Worm (Caenorhabditis elegans): ENCODE results near the gene cyp-35B1.

Gene cyp-35B1

DNA sequence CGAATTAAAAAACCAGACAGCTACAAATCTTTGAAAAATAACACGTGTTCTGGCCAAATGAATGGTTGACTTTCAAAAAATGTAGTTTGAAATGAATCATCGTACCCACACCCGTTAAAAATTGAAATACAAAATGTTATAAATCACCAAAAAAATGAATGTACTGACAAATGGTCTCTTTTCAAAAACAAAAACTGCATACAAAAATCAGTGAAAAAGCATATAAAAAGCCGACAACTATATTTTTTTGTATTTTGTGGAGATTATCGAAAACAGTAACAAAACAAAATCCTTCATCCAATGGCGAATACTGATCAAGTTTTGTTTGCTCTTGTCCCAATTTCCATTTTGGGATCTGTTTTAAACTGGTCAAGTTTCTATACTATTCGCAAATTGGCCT, 19.5 kb upstream of the cyp-35B1 start, which contains the start of gene srx-66:
srx-66 (plus strand) TSS at position 301 of the 400 bp plus-strand sequence.
- no peak for TF ChIP-seq dao-5 (tag; optimal IDR thresholded peaks at IDR 0.05)
- no peak for TF ChIP-seq W03F9.2 (tag; optimal IDR thresholded peaks at IDR 0.05)
- no peak for TF ChIP-seq him-1 (tag; optimal IDR thresholded peaks at IDR 0.05)

- no peak for TF ChIP-seq dao-5 (tag; optimal IDR thresholded peaks at IDR 0.05)
- TF ChIP-seq W03F9.2 (tag; optimal IDR thresholded peaks at IDR 0.05), result no peak
- no peak for TF ChIP-seq him-1 (tag; optimal IDR thresholded peaks at IDR 0.05)
Observed at ce11 chrV:3921635-3922034, 17.2 kb upstream of the cyp-35B1 start, which contains the start of gene srx-65. Gene srx-65, plus strand, starts transcription at chrV:3921935.

DNA sequence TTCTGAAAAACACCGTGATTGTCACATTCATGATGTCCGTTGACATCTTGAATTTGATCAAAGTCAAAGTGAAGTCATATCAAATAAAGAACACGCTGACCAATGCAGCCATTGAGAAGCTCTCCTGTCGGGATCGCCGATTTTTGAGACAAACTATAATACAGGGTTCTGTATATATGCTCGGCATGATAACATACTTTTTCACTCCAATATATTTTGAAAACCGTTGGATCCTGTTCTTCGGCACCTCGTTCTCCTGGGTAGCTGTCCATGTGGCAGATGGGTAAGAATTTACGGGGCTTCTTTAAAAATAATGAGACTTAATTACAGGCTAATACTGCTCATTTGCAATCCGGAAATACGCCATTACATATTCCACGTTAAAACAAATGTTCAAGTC, 16.3 kb upstream of the cyp-35B1 start:
- no peak for TF ChIP-seq W03F9.2 (tag; optimal IDR thresholded peaks at IDR 0.05)
- TF ChIP-seq dao-5 (tag; optimal IDR thresholded peaks at IDR 0.05), result no peak
- no peak for TF ChIP-seq him-1 (tag; optimal IDR thresholded peaks at IDR 0.05)

DNA sequence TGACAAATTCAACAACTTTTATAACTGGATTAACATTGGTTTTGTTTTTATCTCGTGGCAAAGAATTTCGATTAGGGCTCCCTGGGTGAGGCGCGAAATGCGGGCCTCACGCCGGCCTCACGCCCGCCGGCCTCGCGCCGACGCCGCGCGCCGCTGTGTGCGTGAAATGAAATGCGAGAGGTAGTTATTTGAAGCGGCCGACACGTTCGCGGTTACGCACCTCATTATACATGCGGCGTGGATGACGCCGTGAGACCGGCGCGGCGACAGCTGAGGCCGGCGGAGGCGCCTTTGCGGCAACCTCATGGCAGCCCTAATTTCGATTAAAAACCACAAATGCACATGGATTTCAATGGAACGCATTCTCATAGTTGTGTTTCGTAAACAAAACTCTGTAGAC, 11.3 kb upstream of the cyp-35B1 start:
- TF ChIP-seq him-1 (tag; optimal IDR thresholded peaks at IDR 0.05) (no peak), dao-5 (tag; optimal IDR thresholded peaks at IDR 0.05) (no peak), W03F9.2 (tag; optimal IDR thresholded peaks at IDR 0.05) (no peak)

- no peak for TF ChIP-seq W03F9.2 (tag; optimal IDR thresholded peaks at IDR 0.05)
- no peak for TF ChIP-seq dao-5 (tag; optimal IDR thresholded peaks at IDR 0.05)
- no peak for TF ChIP-seq him-1 (tag; optimal IDR thresholded peaks at IDR 0.05)
Observed at ce11 chrV:3929099-3929498, 9.7 kb upstream of the cyp-35B1 start, which contains the start of gene srx-64. Gene srx-64, plus strand, starts transcription at chrV:3929399.

ce11 chrV:3931326-3931725, 7.5 kb upstream of the cyp-35B1 start, which contains the start of gene srx-63:
Gene srx-63, plus strand, starts transcription at chrV:3931626.
- TF ChIP-seq W03F9.2 (tag; optimal IDR thresholded peaks at IDR 0.05) (no peak), him-1 (tag; optimal IDR thresholded peaks at IDR 0.05) (no peak), dao-5 (tag; optimal IDR thresholded peaks at IDR 0.05) (no peak)

ce11 chrV:3935892-3936478, 2.8 kb upstream of the cyp-35B1 start, which contains the start of gene cyp-35A5:
Gene cyp-35A5, plus strand, starts transcription at chrV:3936326.
- TF ChIP-seq W03F9.2 (tag; optimal IDR thresholded peaks at IDR 0.05), result no peak
- TF ChIP-seq him-1 (tag; optimal IDR thresholded peaks at IDR 0.05), result no peak
- no peak for TF ChIP-seq dao-5 (tag; optimal IDR thresholded peaks at IDR 0.05)

DNA sequence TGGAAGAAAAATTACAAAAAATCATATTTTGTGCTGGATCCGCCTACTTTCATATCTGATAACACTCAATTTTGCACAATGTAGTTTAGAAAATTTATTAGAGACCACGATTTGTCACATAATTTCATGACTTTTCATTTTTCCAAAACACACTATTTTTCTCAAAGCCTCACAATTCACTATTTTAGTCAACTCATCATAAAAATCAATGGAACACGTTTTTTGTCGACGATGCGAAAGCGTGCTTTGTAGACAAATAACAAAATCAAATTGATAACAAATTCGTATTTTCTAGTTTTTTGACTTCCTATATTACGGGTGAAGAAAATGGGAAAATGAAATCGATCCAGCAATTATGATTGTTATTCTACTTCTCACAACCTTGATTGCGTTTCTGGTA, 3.0 kb downstream of the cyp-35B1 start, which contains the start of gene cyp-35B2:
cyp-35B2 (plus strand) TSS at position 301 of the 400 bp plus-strand sequence.
- TF ChIP-seq W03F9.2 (tag; optimal IDR thresholded peaks at IDR 0.05) (no peak), him-1 (tag; optimal IDR thresholded peaks at IDR 0.05) (no peak), dao-5 (tag; optimal IDR thresholded peaks at IDR 0.05) (no peak)

ce11 chrV:3943364-3943763, 4.5 kb downstream of the cyp-35B1 start:
- TF ChIP-seq him-1 (tag; optimal IDR thresholded peaks at IDR 0.05) (no peak), dao-5 (tag; optimal IDR thresholded peaks at IDR 0.05) (no peak), W03F9.2 (tag; optimal IDR thresholded peaks at IDR 0.05) (no peak)

ce11 chrV:3945053-3945452, 6.2 kb downstream of the cyp-35B1 start, which contains the start of gene cyp-35B3:
Gene cyp-35B3, plus strand, starts transcription at chrV:3945353.
- TF ChIP-seq W03F9.2 (tag; optimal IDR thresholded peaks at IDR 0.05) (no peak), dao-5 (tag; optimal IDR thresholded peaks at IDR 0.05) (no peak), him-1 (tag; optimal IDR thresholded peaks at IDR 0.05) (no peak)

ce11 chrV:3949723-3950122, 10.9 kb downstream of the cyp-35B1 start, which contains the start of gene dach-1:
Gene dach-1, plus strand, starts transcription at chrV:3950023.
- TF ChIP-seq him-1 (tag; optimal IDR thresholded peaks at IDR 0.05), result no peak
- TF ChIP-seq dao-5 (tag; optimal IDR thresholded peaks at IDR 0.05), result no peak
- TF ChIP-seq W03F9.2 (tag; optimal IDR thresholded peaks at IDR 0.05), result no peak

DNA sequence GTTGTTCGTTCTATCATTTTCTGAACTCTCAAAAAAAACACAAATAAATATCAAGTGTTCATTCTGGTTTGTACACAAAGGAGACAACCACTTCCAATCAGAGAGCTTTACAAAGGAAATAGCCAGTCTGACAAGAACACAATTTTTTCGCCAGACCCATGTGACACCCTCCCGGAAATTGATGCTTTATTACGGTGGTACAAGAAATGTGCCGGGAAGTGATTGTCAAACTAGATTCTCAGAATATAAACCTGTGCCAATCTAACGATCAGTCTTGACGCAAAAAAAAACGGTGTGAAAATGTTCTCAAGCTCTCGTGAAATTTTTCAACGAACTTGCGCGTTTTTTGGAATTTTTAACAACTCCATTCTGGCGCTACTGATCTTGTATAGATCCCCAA, 14.9 kb downstream of the cyp-35B1 start, which contains the start of gene str-247:
str-247 (plus strand) TSS at position 301 of the 400 bp plus-strand sequence.
- TF ChIP-seq him-1 (tag; optimal IDR thresholded peaks at IDR 0.05) (no peak), W03F9.2 (tag; optimal IDR thresholded peaks at IDR 0.05) (no peak), dao-5 (tag; optimal IDR thresholded peaks at IDR 0.05) (no peak)

- TF ChIP-seq him-1 (tag; optimal IDR thresholded peaks at IDR 0.05), result no peak
Observed at ce11 chrV:3957608-3958007, 18.8 kb downstream of the cyp-35B1 start, which contains the start of gene cyp-34A5. Gene cyp-34A5, minus strand, starts transcription at chrV:3957708.

DNA sequence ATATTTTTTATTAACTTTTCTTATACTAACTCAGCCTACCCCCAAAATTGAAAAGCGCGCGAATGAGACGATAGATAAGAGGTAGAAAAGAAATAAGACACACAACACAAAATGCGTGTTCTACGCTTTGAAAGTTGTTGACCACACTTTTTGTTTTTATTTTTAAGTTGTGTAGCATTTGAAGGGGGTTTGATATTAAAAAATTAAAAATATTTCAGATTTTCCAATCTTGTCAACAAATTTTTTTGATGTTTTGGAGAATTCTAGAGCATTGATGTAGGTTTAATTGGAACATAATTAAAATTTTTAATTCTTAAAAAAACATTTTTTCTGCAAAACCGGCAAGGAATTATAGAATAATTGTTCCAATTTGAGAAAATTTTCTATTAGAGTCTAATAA, 22.4 kb downstream of the cyp-35B1 start, which contains the start of gene cyp-34A6:
cyp-34A6 (minus strand) TSS at position 101 of the 400 bp plus-strand sequence.
- no peak for TF ChIP-seq dao-5 (tag; optimal IDR thresholded peaks at IDR 0.05)
- no peak for TF ChIP-seq him-1 (tag; optimal IDR thresholded peaks at IDR 0.05)
- no peak for TF ChIP-seq W03F9.2 (tag; optimal IDR thresholded peaks at IDR 0.05)

Measured in whole organism, L4/young adult.